Worm (Caenorhabditis elegans) whole organism, early embryonic: ENCODE data around the gene srt-5.

Experiments used
- B0310.2 ChIP-seq: sonication (generic microtip); optimal IDR thresholded peaks from 2 replicates; lab custom pipeline; 2016; ENCODE audit warnings: mild to moderate bottlenecking, missing genetic modification characterization, missing compliant biosample characterization
- F13C5.2 ChIP-seq: sonication (generic microtip); optimal IDR thresholded peaks from 2 replicates; lab custom pipeline; 2017; ENCODE audit warnings: mild to moderate bottlenecking, missing genetic modification characterization, inconsistent platforms, missing compliant biosample characterization
- aly-1 ChIP-seq: sonication (generic microtip); optimal IDR thresholded peaks from 2 replicates; lab custom pipeline; 2016; ENCODE audit warnings: missing genetic modification characterization, missing compliant biosample characterization
- ama-1 ChIP-seq: fragments of 150-350 bp; optimal IDR thresholded peaks from 2 replicates; lab custom pipeline; 2014
- ets-7 ChIP-seq: sonication (generic microtip); optimal IDR thresholded peaks from 2 replicates; lab custom pipeline; 2016; ENCODE audit warnings: missing genotype, missing genetic modification characterization, missing compliant biosample characterization
- flt-1 ChIP-seq: fragments of 200-800 bp; sonication (Bioruptor generic); IDR thresholded peaks from 2 replicates; pipeline ENCODE4 v1.3.6; 2022; ENCODE audit warnings: missing genetic modification characterization, missing compliant biosample characterization
- hmbx-1 ChIP-seq: sonication (generic microtip); optimal IDR thresholded peaks from 2 replicates; lab custom pipeline; 2016; ENCODE audit warnings: mild to moderate bottlenecking, missing genetic modification characterization, missing compliant biosample characterization
- hmg-4 ChIP-seq: fragments of 200-800 bp; sonication (Bioruptor generic); optimal IDR thresholded peaks from 2 replicates; lab custom pipeline; 2018; ENCODE audit warnings: mild to moderate bottlenecking, missing genetic modification characterization, missing compliant biosample characterization
- hnd-1 ChIP-seq: sonication (generic microtip); optimal IDR thresholded peaks from 2 replicates; lab custom pipeline; 2016; ENCODE audit warnings: missing genetic modification characterization, missing compliant biosample characterization
- pes-1 ChIP-seq: fragments of 200-800 bp; sonication (Bioruptor generic); IDR thresholded peaks from 2 replicates; pipeline ENCODE4 v1.3.6; 2022; ENCODE audit warnings: missing genetic modification reagents, missing genetic modification characterization, missing compliant biosample characterization
- scrt-1 ChIP-seq: fragments of 200-800 bp; sonication (Bioruptor generic); IDR thresholded peaks from 2 replicates; pipeline ENCODE4 v1.3.6; 2022; ENCODE audit warnings: missing genetic modification characterization, missing compliant biosample characterization
- sea-1 ChIP-seq: fragments of 200-800 bp; sonication (Bioruptor generic); conservative IDR thresholded peaks from 2 replicates; pipeline ENCODE4 v1.3.6; 2022; ENCODE audit warnings: missing genetic modification characterization, missing compliant biosample characterization
- tbx-11 ChIP-seq: fragments of 200-800 bp; sonication (Bioruptor generic); IDR thresholded peaks from 2 replicates; pipeline ENCODE4 v1.3.6; 2022; ENCODE audit warnings: missing genetic modification characterization, missing compliant biosample characterization
- tbx-37 ChIP-seq: fragments of 200-800 bp; sonication (Bioruptor generic); conservative IDR thresholded peaks from 2 replicates; pipeline ENCODE4 v1.3.6; 2022; ENCODE audit warnings: missing genetic modification reagents, missing genetic modification characterization, missing compliant biosample characterization

DNA sequence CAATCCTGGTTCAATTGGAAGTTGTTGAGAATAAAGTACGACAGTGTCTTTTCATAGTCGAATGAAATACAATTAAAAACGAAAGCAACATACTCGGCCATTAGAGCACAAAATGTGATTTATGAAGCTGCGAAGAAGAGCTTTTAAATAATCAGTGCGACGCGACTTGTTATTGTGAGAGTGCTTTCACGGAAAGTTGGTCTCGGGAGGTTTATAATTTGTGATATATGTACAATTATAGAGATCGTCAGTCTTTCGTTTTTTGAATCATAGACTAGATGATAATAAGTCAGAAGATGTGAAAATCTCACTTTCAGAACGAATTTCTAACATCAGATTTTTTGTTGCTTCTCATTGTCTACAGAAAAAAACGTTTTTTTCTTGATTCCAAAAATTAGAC, 18.6 kb downstream of the srt-5 start, which contains the start of gene srt-15:
- TF ChIP-seq B0310.2 (tag; lab: Kevin White, UChicago) = no peak
- TF ChIP-seq flt-1 (GFP tag; lab: Robert Waterston, UW) = no peak
- no peak for TF ChIP-seq ets-7 (tag; lab: Kevin White, UChicago)
- no peak for TF ChIP-seq sea-1 (GFP tag; lab: Robert Waterston, UW)
- no peak for TF ChIP-seq tbx-11 (GFP tag; lab: Robert Waterston, UW)
- no peak for TF ChIP-seq ama-1
- no peak for TF ChIP-seq tbx-37 (GFP tag; lab: Robert Waterston, UW)
- TF ChIP-seq aly-1 (tag; lab: Kevin White, UChicago) = no peak
- TF ChIP-seq scrt-1 (GFP tag; lab: Robert Waterston, UW) = no peak
- TF ChIP-seq hmbx-1 (tag; lab: Kevin White, UChicago) = no peak
- TF ChIP-seq pes-1 (GFP tag; lab: Robert Waterston, UW) = no peak
- no peak for TF ChIP-seq hnd-1 (tag; lab: Kevin White, UChicago)
- TF ChIP-seq hmg-4 (GFP tag; lab: Kevin White, UChicago) = no peak
- no peak for TF ChIP-seq F13C5.2 (tag; lab: Kevin White, UChicago)
